Fruit fly (Drosophila melanogaster): ENCODE results near the gene CG4998.
A peak's percentile ranks its signal among the peaks of the same experiment; 100 is the strongest.

CG4998 gene

DNA sequence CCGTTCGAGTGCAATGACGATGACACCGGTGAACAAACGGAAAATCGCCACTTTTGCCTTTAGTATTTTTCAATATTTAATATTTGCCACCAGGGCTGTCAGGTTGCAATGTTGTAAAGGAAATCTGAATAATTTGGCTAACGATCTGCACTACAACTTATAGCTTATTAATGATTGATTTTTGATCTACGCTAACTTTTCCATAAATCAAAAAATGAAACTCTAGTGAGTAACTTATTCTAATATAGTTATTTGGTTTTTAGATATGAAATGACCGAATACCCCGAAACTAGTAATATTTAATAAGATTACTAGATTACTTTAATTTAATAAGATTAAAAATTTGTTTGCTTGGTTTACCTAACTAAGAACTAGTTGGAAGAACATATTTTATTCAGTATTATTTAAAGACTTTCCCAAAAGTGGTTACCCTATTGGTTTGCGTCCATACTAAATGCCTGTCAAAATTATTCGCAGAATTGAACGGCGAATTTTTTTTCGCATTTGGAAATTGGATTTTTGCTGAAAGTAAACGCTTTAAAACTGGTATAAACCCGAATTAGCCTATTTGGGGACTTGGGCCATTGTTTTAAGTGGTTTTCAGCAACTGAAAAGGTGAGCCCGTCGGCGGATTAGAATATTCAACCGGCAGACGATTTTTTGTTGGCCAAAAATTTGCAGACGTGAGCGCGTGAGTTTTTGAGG is 47.2 kb downstream of the CG4998 start, which contains the start of the genes Agpat3 and RAF2 (continued):
- TF ChIP-seq cyc (GFP tag; optimal IDR thresholded peaks at IDR 0.05) (peak; percentile 61), CG6808 (GFP tag; optimal IDR thresholded peaks at IDR 0.05) (no peak), CG31627 (GFP tag; optimal IDR thresholded peaks at IDR 0.05) (peak; percentile 67), CG10669 (GFP tag; optimal IDR thresholded peaks at IDR 0.05) (peak; percentile 16), salr (GFP tag; optimal IDR thresholded peaks at IDR 0.05) (peak in 1 of 2 experiments; percentile 40), Blimp-1 (GFP tag; optimal IDR thresholded peaks at IDR 0.05) (no peak), Sox102F (GFP tag; optimal IDR thresholded peaks at IDR 0.05) (no peak), dsx (GFP tag; optimal IDR thresholded peaks at IDR 0.05; ENCODE audit: poor library complexity, severe bottlenecking) (no peak)

DNA sequence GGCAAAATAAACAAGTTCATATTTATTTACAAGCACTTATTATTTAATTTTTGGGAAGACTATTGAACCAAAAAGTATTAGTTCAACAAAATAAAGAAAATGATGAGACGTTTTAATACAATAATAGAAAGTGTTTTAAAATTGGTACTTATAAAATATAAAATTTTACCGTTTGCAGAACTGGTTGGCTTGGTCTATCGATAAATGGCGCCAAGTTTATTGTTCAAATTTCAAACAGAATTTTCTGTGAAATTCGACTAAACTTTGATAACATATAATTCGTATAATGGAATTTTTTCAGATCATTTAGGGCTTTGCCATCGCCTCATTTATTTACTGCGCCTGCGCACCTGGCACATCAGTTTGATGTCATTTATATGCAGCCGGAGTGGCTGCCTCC is 52.0 kb downstream of the CG4998 start:
- TF ChIP-seq svp (GFP tag) (peak; percentile 33), Sox102F (GFP tag; optimal IDR thresholded peaks at IDR 0.05) (no peak), Eip78C (GFP tag) (peak; percentile 37)

dm6 chr3L:16391257-16391656 is 52.5 kb downstream of the CG4998 start:
- TF ChIP-seq Eip78C (GFP tag) (no peak), Lpt (GFP tag; optimal IDR thresholded peaks at IDR 0.05) (no peak), CG31627 (GFP tag; optimal IDR thresholded peaks at IDR 0.05) (no peak), lz (GFP tag; optimal IDR thresholded peaks at IDR 0.05) (no peak), Sox14 (GFP tag; optimal IDR thresholded peaks at IDR 0.05) (no peak), Eip75B (GFP tag; optimal IDR thresholded peaks at IDR 0.05) (no peak), spab (GFP tag; optimal IDR thresholded peaks at IDR 0.05) (no peak), fkh (GFP tag; optimal IDR thresholded peaks at IDR 0.05) (no peak)

- TF ChIP-seq Hr38 (GFP tag; optimal IDR thresholded peaks at IDR 0.05), result no peak
- TF ChIP-seq Gug (GFP tag; IDR thresholded peaks at IDR 0.05), result no peak
- no peak for TF ChIP-seq Hr4 (GFP tag; optimal IDR thresholded peaks at IDR 0.05)
- no peak for TF ChIP-seq CG8632 (GFP tag; optimal IDR thresholded peaks at IDR 0.05)
- no peak for TF ChIP-seq Ets96B (tag; optimal IDR thresholded peaks at IDR 0.05)
- TF ChIP-seq Smox (GFP tag; optimal IDR thresholded peaks at IDR 0.05), result no peak
- no peak for TF ChIP-seq CG6854 (GFP tag; optimal IDR thresholded peaks at IDR 0.05)
- TF ChIP-seq CG32006 (GFP tag; optimal IDR thresholded peaks at IDR 0.05), result no peak
- no peak for TF ChIP-seq CG10631 (GFP tag; optimal IDR thresholded peaks at IDR 0.05)
- no peak for TF ChIP-seq CG16779 (tag; optimal IDR thresholded peaks at IDR 0.05)
- TF ChIP-seq vri (GFP tag; optimal IDR thresholded peaks at IDR 0.05), result no peak
- no peak for TF ChIP-seq Sox15 (GFP tag; optimal IDR thresholded peaks at IDR 0.05)
- no peak for TF ChIP-seq lz (GFP tag; optimal IDR thresholded peaks at IDR 0.05)
- no peak for TF ChIP-seq net (GFP tag; optimal IDR thresholded peaks at IDR 0.05)
Observed at dm6 chr3L:16392203-16392800, 53.5 kb downstream of the CG4998 start.

DNA sequence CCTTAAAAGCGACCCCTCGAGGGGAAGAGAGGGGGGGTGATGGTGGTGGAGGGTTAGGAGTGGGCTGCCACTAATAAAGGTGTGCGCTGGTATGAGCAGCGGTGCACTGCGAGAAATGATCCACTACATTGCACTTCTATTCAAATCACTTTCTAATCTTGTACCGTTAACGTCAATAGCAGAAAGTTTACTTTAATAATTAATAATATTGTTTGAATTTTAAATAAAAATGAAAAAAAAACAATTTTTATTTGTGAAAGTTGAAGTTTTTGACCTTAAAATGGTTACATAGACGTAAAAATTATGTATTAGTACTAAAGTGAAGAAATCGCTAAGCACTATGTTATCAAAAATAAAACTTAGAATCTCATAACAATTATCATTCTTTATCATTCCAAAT is 54.1 kb downstream of the CG4998 start:
- TF ChIP-seq CG3032 (tag; optimal IDR thresholded peaks at IDR 0.05) (no peak), Eip78C (GFP tag) (peak; percentile 30), eg (GFP tag; IDR thresholded peaks at IDR 0.05) (peak; percentile 23; the same call in 1 of the 3 replicates), net (GFP tag; optimal IDR thresholded peaks at IDR 0.05) (no peak), CG6163 (GFP tag; IDR thresholded peaks at IDR 0.05) (0 out of 3 replicates have a peak, but pooled peaks have one; percentile 20), Ets21C (GFP tag; optimal IDR thresholded peaks at IDR 0.05) (no peak), CG8119 (GFP tag; IDR thresholded peaks at IDR 0.05) (0 out of 3 replicates have a peak, but pooled peaks have one; percentile 14), Hr39 (GFP tag; optimal IDR thresholded peaks at IDR 0.05) (no peak), CG32006 (GFP tag; optimal IDR thresholded peaks at IDR 0.05) (peak; percentile 37), svp (GFP tag) (peak; percentile 18), CG6276 (GFP tag; optimal IDR thresholded peaks at IDR 0.05) (peak; percentile 7)

All from whole organism, prepupa.